Worm (Caenorhabditis elegans): Measurements from ENCODE around the gene JC8.4.

JC8.4 gene

ce11 chrIV:13240078-13240841 lies 3.2 kb upstream of the JC8.4 start, which contains the start of gene rpl-12 (continued):
- peak; percentile 97 for TF ChIP-seq K11D2.4 (GFP tag; IDR thresholded peaks at IDR 0.05)
- TF ChIP-seq ccch-3 (GFP tag; optimal IDR thresholded peaks at IDR 0.05) = no peak
- no peak for TF ChIP-seq aptf-3 (GFP tag; IDR thresholded peaks at IDR 0.05)
- peak; percentile 91 for TF ChIP-seq F33H1.4 (GFP tag; IDR thresholded peaks at IDR 0.05)
- peak; percentile 91 for TF ChIP-seq attf-6 (GFP tag; IDR thresholded peaks at IDR 0.05)
- peak; percentile 86 for TF ChIP-seq gei-17 (GFP tag; optimal IDR thresholded peaks at IDR 0.05)
- peak; percentile 91 for TF ChIP-seq nhr-80 (tag; optimal IDR thresholded peaks at IDR 0.05)
- TF ChIP-seq K12H6.12 (tag; optimal IDR thresholded peaks at IDR 0.05) = peak; percentile 97
- peak; percentile 97 for TF ChIP-seq C17E4.6 (GFP tag; IDR thresholded peaks at IDR 0.05)
- TF ChIP-seq Y53G8AR.9 (GFP tag; conservative IDR thresholded peaks at IDR 0.05) = peak; percentile 99
- peak; percentile 7 for TF ChIP-seq nhr-27 (tag; optimal IDR thresholded peaks at IDR 0.05)
- no peak; the same call in 1 of the 2 replicates for TF ChIP-seq egl-18 (GFP tag; IDR thresholded peaks at IDR 0.05)
- peak; percentile 84 for TF ChIP-seq B0035.1 (tag; optimal IDR thresholded peaks at IDR 0.05)
- TF ChIP-seq F39B2.1 (GFP tag; IDR thresholded peaks at IDR 0.05) = peak; percentile 79; the same call in 1 of the 2 replicates
- TF ChIP-seq him-1 (tag; optimal IDR thresholded peaks at IDR 0.05) = peak; percentile 66
- TF ChIP-seq ztf-6 (GFP tag; IDR thresholded peaks at IDR 0.05) = peak; percentile 89
- peak; percentile 97 for TF ChIP-seq F23B12.7 (tag; optimal IDR thresholded peaks at IDR 0.05; ENCODE audit: insufficient read depth)
- TF ChIP-seq atf-7 (tag; optimal IDR thresholded peaks at IDR 0.05) = peak; percentile 92
- peak; percentile 56 for TF ChIP-seq die-1 (tag; optimal IDR thresholded peaks at IDR 0.05)
- TF ChIP-seq akir-1 (GFP tag; optimal IDR thresholded peaks at IDR 0.05) = peak; percentile 48
- TF ChIP-seq nhr-179 (tag; optimal IDR thresholded peaks at IDR 0.05) = no peak
- peak; percentile 95 for TF ChIP-seq madf-6 (GFP tag; IDR thresholded peaks at IDR 0.05)
- peak; percentile 94 for TF ChIP-seq unc-130 (GFP tag; optimal IDR thresholded peaks at IDR 0.05)
- TF ChIP-seq ZK185.1 (tag; optimal IDR thresholded peaks at IDR 0.05; ENCODE audit: poor library complexity, severe bottlenecking) = peak; percentile 96
- TF ChIP-seq ztf-25 (GFP tag; IDR thresholded peaks at IDR 0.05) = no peak
- TF ChIP-seq lir-1 (GFP tag; conservative IDR thresholded peaks at IDR 0.05) = peak; percentile 97
- TF ChIP-seq T26A5.8 (tag; optimal IDR thresholded peaks at IDR 0.05) = no peak
- TF ChIP-seq F57C9.4 (tag; optimal IDR thresholded peaks at IDR 0.05) = peak; percentile 10
- no peak for TF ChIP-seq rpc-1 (optimal IDR thresholded peaks at IDR 0.05)
- no peak for TF ChIP-seq rpc-1 (tag; optimal IDR thresholded peaks at IDR 0.05)
- no peak for TF ChIP-seq sdz-38 (tag; optimal IDR thresholded peaks at IDR 0.05)
- TF ChIP-seq egl-44 (GFP tag; IDR thresholded peaks at IDR 0.05) = peak; percentile 78; the same call in 1 of the 2 replicates
- TF ChIP-seq zim-3 (tag; optimal IDR thresholded peaks at IDR 0.05) = peak; percentile 55
- TF ChIP-seq fkh-3 (tag; optimal IDR thresholded peaks at IDR 0.05) = no peak
- peak; percentile 100 for TF ChIP-seq attf-5 (GFP tag; optimal IDR thresholded peaks at IDR 0.05)
- TF ChIP-seq egrh-3 (GFP tag; IDR thresholded peaks at IDR 0.05) = peak; percentile 54; the same call in 1 of the 2 replicates
- TF ChIP-seq rec-8 (tag; optimal IDR thresholded peaks at IDR 0.05) = peak; percentile 27 to 51
- TF ChIP-seq Y67H2A.10 (GFP tag; conservative IDR thresholded peaks at IDR 0.05) = peak; percentile 91
- peak; percentile 69 for TF ChIP-seq ztf-18 (tag; optimal IDR thresholded peaks at IDR 0.05)
- peak; percentile 97 for TF ChIP-seq hmg-1.2 (GFP tag; IDR thresholded peaks at IDR 0.05)
- TF ChIP-seq rcor-1 (GFP tag; IDR thresholded peaks at IDR 0.05) = peak; percentile 98
- TF ChIP-seq T07F8.4 (tag; optimal IDR thresholded peaks at IDR 0.05) = peak; percentile 44
- peak; percentile 95 for TF ChIP-seq madf-10 (tag; optimal IDR thresholded peaks at IDR 0.05)
- TF ChIP-seq xnd-1 (tag; optimal IDR thresholded peaks at IDR 0.05) = peak; percentile 75
- TF ChIP-seq F52B5.7 (tag; optimal IDR thresholded peaks at IDR 0.05) = peak; percentile 66
- peak; percentile 98 for TF ChIP-seq nfyb-1 (GFP tag; IDR thresholded peaks at IDR 0.05)
- 0 out of 2 replicates have a peak, but pooled peaks have one; percentile 23 for TF ChIP-seq Y53F4B.3 (GFP tag; IDR thresholded peaks at IDR 0.05)
- peak; percentile 98 for TF ChIP-seq ceh-27 (GFP tag; optimal IDR thresholded peaks at IDR 0.05)

Data from whole organism, young adult.